Worm (Caenorhabditis elegans) whole organism, mixed stage, embryonic: Measurements from ENCODE around the gene pigt-1.

Experiments
- bed-3 ChIP-seq: fragments of 200-800 bp; sonication (Bioruptor generic); optimal IDR thresholded peaks from 3 replicates; lab custom pipeline; 2018; ENCODE audit warnings: mild to moderate bottlenecking, missing genetic modification characterization, moderate library complexity, missing compliant biosample characterization
- drap-1 ChIP-seq: fragments of 200-800 bp; sonication (Bioruptor generic); optimal IDR thresholded peaks from 3 replicates; lab custom pipeline; 2018; ENCODE audit warnings: mild to moderate bottlenecking, missing genetic modification characterization, missing compliant biosample characterization
- elt-1 ChIP-seq: sonication (generic microtip); optimal IDR thresholded peaks from 2 replicates; lab custom pipeline; 2017; ENCODE audit warnings: missing genetic modification characterization, mild to moderate bottlenecking, missing compliant biosample characterization, antibody characterized with exemption, moderate library complexity, borderline replicate concordance; ENCODE audit not compliant: insufficient read depth
- elt-3 ChIP-seq: fragments of 150-350 bp; optimal IDR thresholded peaks from 2 replicates; lab custom pipeline; 2014; ENCODE audit warnings: missing biosample characterization, missing genetic modification characterization
- lin-13 ChIP-seq: fragments of 150-350 bp; optimal IDR thresholded peaks from 2 replicates; lab custom pipeline; 2014; ENCODE audit warnings: missing biosample characterization, missing genetic modification characterization
- nhr-76 ChIP-seq: sonication (generic microtip); optimal IDR thresholded peaks from 2 replicates; lab custom pipeline; 2017; ENCODE audit warnings: missing biosample characterization, missing genetic modification characterization
- unc-62 ChIP-seq: fragments of 150-350 bp; optimal IDR thresholded peaks from 2 replicates; lab custom pipeline; 2014; ENCODE audit warnings: missing biosample characterization, missing genetic modification reagents, missing genetic modification characterization

- no peak for TF ChIP-seq elt-3 (tag; lab: Kevin White, UChicago)
- TF ChIP-seq drap-1 = no peak
- no peak for TF ChIP-seq unc-62 (GFP tag; lab: Kevin White, UChicago)
- no peak for TF ChIP-seq elt-1 (tag; lab: Kevin White, UChicago)
- no peak for TF ChIP-seq lin-13 (tag; lab: Kevin White, UChicago)
- no peak for TF ChIP-seq bed-3
- TF ChIP-seq nhr-76 (tag; lab: Kevin White, UChicago) = no peak
These were observed 40.2 kb upstream of the pigt-1 start, which contains the start of gene F53B7.7 for ce11 chrV:10998797-10999196.
